Fruit fly (Drosophila melanogaster): ENCODE measurements around the gene Nt5a.

Nt5a gene

DNA sequence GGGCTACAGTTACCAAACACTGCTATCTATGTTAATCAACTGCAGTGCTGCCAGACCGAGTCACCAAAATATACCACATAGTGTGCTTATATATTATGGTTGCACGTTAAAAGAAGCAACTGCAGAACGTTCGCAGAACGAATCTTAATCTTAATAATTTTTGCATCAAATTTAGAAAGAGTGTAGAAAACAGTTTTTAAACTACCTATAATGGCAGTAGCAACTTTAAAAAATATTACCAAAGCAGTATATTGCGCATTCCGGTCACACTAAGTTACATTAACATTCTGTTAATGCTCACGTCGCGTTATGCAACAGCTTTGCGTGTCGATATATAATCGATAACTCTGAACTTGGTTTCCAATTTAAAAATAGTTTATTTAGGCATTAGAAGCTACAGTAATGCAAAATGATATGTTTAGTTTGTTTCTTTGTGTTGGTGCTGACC, 34.9 kb upstream of the Nt5a start, which contains the start of gene indra (continued):
- TF ChIP-seq CG8944 (GFP tag; optimal IDR thresholded peaks at IDR 0.05) (peak; percentile 56), Hand (GFP tag; optimal IDR thresholded peaks at IDR 0.05) (no peak)

DNA sequence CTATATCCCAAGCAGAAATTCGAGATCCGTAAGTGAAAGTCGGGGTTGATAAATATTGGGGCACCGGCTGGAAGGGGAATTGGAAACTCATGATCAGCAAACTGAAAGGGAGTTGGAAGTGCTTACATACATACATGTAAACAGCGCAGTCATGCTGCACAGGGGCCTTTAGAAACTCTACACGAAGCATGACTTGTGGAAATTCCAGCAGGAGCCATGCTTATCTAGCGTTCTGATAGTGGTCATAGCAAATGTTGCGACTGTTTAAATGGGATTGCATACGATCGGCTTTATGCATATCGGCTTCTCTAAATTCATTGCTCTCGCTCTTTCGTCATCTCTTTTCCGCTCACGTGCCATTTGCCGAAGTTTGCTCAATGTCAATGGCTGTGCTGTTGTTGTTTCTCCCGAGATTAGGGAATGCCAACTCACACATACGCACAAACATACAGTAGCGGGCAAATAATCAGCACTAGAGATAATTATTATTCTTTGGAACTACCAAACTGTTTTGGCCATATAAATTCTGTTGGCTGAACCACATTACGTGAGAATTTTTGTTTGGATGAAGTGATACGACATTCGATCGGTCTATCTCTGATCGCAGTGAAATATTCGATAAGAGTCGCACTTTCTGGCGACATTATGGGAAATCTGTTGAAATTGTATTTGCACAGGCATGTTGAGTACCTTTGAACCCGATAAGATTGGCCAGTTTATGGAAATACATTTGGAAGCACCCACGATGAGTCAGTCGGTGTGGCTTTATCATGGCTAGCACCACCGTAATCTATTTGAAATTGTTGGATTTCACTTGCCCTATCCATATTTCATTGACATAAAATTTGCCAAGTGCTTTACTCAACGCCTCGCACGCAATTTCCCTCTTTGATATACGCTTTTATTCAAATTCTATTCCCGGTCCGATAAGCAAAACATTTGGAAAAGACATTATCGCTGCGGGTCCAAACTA, 29.1 kb upstream of the Nt5a start:
- TF ChIP-seq fd64A (GFP tag; optimal IDR thresholded peaks at IDR 0.05) (no peak), CG10321 (GFP tag; IDR thresholded peaks at IDR 0.05) (peak; percentile 24; the same call in 1 of the 2 replicates), hkb (optimal IDR thresholded peaks at IDR 0.05) (no peak), hkb (GFP tag; IDR thresholded peaks at IDR 0.05) (peak; percentile 27; the same call in 1 of the 2 replicates), Pdp1 (GFP tag; optimal IDR thresholded peaks at IDR 0.05) (peak in 1 of 2 experiments; percentile 62), CG15479 (GFP tag; optimal IDR thresholded peaks at IDR 0.05) (peak; percentile 55), gro (GFP tag; optimal IDR thresholded peaks at IDR 0.05) (peak; percentile 44), BtbVII (GFP tag; optimal IDR thresholded peaks at IDR 0.05) (peak; percentile 22), grn (GFP tag; optimal IDR thresholded peaks at IDR 0.05) (peak; percentile 93), CG10274 (GFP tag; optimal IDR thresholded peaks at IDR 0.05) (no peak), Dbx (GFP tag; IDR thresholded peaks at IDR 0.05) (0 out of 3 replicates have a peak, but pooled peaks have one; percentile 26), yki (optimal IDR thresholded peaks at IDR 0.05) (no peak), rib (GFP tag; IDR thresholded peaks at IDR 0.05) (no peak), Med (GFP tag) (peak; percentile 90), CG32532 (GFP tag; IDR thresholded peaks at IDR 0.05) (peak; percentile 58), CG18599 (GFP tag; optimal IDR thresholded peaks at IDR 0.05) (peak; percentile 50), mirr (GFP tag; optimal IDR thresholded peaks at IDR 0.05) (peak; percentile 74), Bdp1 (GFP tag; optimal IDR thresholded peaks at IDR 0.05) (no peak), sug (tag; optimal IDR thresholded peaks at IDR 0.05) (peak; percentile 76), CG2120 (GFP tag; optimal IDR thresholded peaks at IDR 0.05) (peak; percentile 42), CG11695 (GFP tag; IDR thresholded peaks at IDR 0.05) (peak; percentile 47; the same call in 1 of the 3 replicates), Meics (GFP tag; optimal IDR thresholded peaks at IDR 0.05) (peak; percentile 38), Drgx (GFP tag; IDR thresholded peaks at IDR 0.05) (peak; percentile 36; the same call in 1 of the 2 replicates), lilli (GFP tag; optimal IDR thresholded peaks at IDR 0.05) (peak; percentile 43), tx (GFP tag; optimal IDR thresholded peaks at IDR 0.05) (no peak), zfh1 (GFP tag; IDR thresholded peaks at IDR 0.05) (0 out of 3 replicates have a peak, but pooled peaks have one; percentile 11), PHDP (tag; optimal IDR thresholded peaks at IDR 0.05) (peak; percentile 22), Trl (optimal IDR thresholded peaks at IDR 0.05) (peak in 1 of 2 experiments; percentile 3), Trl (GFP tag; optimal IDR thresholded peaks at IDR 0.05) (no peak), Ets97D (GFP tag; optimal IDR thresholded peaks at IDR 0.05) (no peak), Rfx (GFP tag; IDR thresholded peaks at IDR 0.05) (peak; percentile 55), Gsc (GFP tag; IDR thresholded peaks at IDR 0.05) (no peak), CG3281 (GFP tag; optimal IDR thresholded peaks at IDR 0.05) (peak; percentile 9), repo (GFP tag; optimal IDR thresholded peaks at IDR 0.05) (no peak), CG17829 (tag; optimal IDR thresholded peaks at IDR 0.05) (no peak), CG13624 (GFP tag; optimal IDR thresholded peaks at IDR 0.05) (peak; percentile 15), cad (GFP tag; optimal IDR thresholded peaks at IDR 0.05) (no peak), CG9932 (GFP tag; IDR thresholded peaks at IDR 0.05) (peak; percentile 30; the same call in 1 of the 2 replicates), CG12769 (tag; optimal IDR thresholded peaks at IDR 0.05) (peak; percentile 52), lbe (GFP tag; optimal IDR thresholded peaks at IDR 0.05) (peak; percentile 48), CG4617 (GFP tag; optimal IDR thresholded peaks at IDR 0.05; ENCODE audit: borderline replicate concordance) (no peak), CG34422 (GFP tag; IDR thresholded peaks at IDR 0.05) (no peak), slbo (GFP tag; IDR thresholded peaks at IDR 0.05) (peak; percentile 35; the same call in 1 of the 2 replicates), Ets65A (GFP tag) (peak; percentile 77), tll (GFP tag; optimal IDR thresholded peaks at IDR 0.05) (peak in 1 of 2 experiments; percentile 43)
